Worm (Caenorhabditis elegans) whole organism, L2 larva: ENCODE data around the gene F35C5.12.

Source experiments
- R02D3.7 ChIP-seq: fragments of 150-350 bp; optimal IDR thresholded peaks from 2 replicates; lab custom pipeline; 2014; ENCODE audit warnings: missing biosample characterization, missing genetic modification characterization
- aly-2 ChIP-seq: fragments of 150-350 bp; optimal IDR thresholded peaks from 2 replicates; lab custom pipeline; 2014; ENCODE audit warnings: missing biosample characterization, missing genetic modification characterization
- blmp-1 ChIP-seq: sonication (generic microtip); optimal IDR thresholded peaks from 2 replicates; lab custom pipeline; 2017; ENCODE audit warnings: missing genetic modification characterization, mild to moderate bottlenecking, missing compliant biosample characterization, antibody characterized with exemption, moderate library complexity; ENCODE audit not compliant: insufficient read depth
- egl-27 ChIP-seq: sonication (generic microtip); optimal IDR thresholded peaks from 3 replicates; lab custom pipeline; 2017; ENCODE audit warnings: missing biosample characterization, missing genetic modification reagents, missing genetic modification characterization
- lin-39 ChIP-seq: fragments of 150-350 bp; optimal IDR thresholded peaks from 2 replicates; lab custom pipeline; 2014; ENCODE audit warnings: missing biosample characterization, missing genetic modification reagents, missing genetic modification characterization
- mab-5 ChIP-seq: fragments of 150-350 bp; optimal IDR thresholded peaks from 2 replicates; lab custom pipeline; 2014; ENCODE audit warnings: missing biosample characterization, missing genetic modification characterization
- nhr-10 ChIP-seq: sonication (generic microtip); optimal IDR thresholded peaks from 2 replicates; lab custom pipeline; 2017; ENCODE audit warnings: missing biosample characterization, missing genetic modification characterization
- nhr-12 ChIP-seq: fragments of 150-350 bp; optimal IDR thresholded peaks from 2 replicates; lab custom pipeline; 2014; ENCODE audit warnings: missing biosample characterization, missing genetic modification characterization
- nhr-77 ChIP-seq: fragments of 150-350 bp; optimal IDR thresholded peaks from 2 replicates; lab custom pipeline; 2014; ENCODE audit warnings: missing biosample characterization, missing genetic modification characterization
- skn-1 ChIP-seq: sonication (generic microtip); optimal IDR thresholded peaks from 2 replicates; lab custom pipeline; 2017; ENCODE audit warnings: missing biosample characterization, missing genetic modification characterization
- unc-39 ChIP-seq: fragments of 150-350 bp; optimal IDR thresholded peaks from 2 replicates; lab custom pipeline; 2014; ENCODE audit warnings: missing biosample characterization, missing genetic modification characterization

DNA sequence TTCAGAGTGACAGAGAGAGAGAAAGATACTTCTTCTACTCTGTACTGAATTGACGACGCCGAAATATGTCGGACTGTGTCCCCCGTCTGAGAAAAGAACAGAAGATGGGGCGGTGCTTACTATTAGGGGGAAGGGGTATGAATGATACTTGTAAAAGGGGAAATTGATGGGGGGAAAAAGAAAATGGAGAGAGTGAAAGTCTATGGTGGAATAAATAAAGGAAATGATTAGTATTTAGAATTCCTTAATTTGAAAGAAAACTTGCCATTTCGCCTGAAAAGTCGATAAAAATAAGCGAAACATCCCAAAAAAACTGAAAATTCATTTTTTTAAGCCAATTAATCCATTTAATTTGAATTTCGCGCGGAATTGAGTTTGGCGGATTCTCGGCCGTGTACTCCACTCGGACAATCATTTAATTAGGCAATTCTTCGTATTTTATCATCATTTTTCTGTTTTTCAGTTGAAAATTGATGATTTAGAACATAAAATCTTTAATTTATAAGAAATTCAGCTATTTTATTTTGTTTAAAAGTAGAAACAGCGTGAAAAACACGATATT, at the start of gene F35C5.12:
- TF ChIP-seq mab-5 (no peak), skn-1 (tag; lab: Kevin White, UChicago) (no peak), nhr-10 (tag; lab: Kevin White, UChicago) (no peak), egl-27 (tag; lab: Kevin White, UChicago) (no peak), unc-39 (tag; lab: Kevin White, UChicago) (no peak), blmp-1 (tag; lab: Kevin White, UChicago) (no peak), nhr-12 (tag; lab: Kevin White, UChicago) (no peak), R02D3.7 (tag; lab: Kevin White, UChicago) (no peak), nhr-77 (no peak), aly-2 (tag; lab: Kevin White, UChicago) (no peak), lin-39 (no peak)
